Worm (Caenorhabditis elegans) whole organism, L4/young adult: ENCODE results near the gene W02D7.12.

Experiments
- W03F9.2 ChIP-seq: fragments of 150-350 bp; optimal IDR thresholded peaks from 2 replicates; lab custom pipeline; 2014; ENCODE audit warnings: missing biosample characterization, missing genetic modification characterization
- dao-5 ChIP-seq: sonication (generic microtip); optimal IDR thresholded peaks from 2 replicates; lab custom pipeline; 2016; ENCODE audit warnings: missing genotype, missing genetic modification characterization, moderate library complexity, missing compliant biosample characterization
- him-1 ChIP-seq: sonication (generic microtip); optimal IDR thresholded peaks from 2 replicates; lab custom pipeline; 2016; ENCODE audit warnings: missing genotype, missing genetic modification reagents, missing genetic modification characterization, missing compliant biosample characterization

DNA sequence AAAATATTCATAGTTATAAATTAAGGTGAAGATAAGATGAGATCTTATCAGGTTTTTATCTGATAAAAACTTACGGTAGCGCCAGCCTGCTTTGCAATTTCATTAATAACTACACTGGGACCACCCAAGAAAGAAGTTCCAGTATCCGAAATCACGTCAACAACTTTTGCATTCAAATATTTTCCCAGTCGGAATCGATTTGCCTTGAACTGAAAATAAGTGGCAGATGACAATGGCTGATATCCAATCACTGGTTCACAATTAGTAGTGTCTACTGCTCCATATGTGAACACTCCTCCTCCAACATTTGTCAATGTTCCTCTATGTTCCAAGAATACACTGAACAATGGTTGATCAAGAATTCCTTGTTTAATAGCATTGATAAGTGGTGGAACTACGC lies 45.1 kb upstream of the W02D7.12 start, which contains the start of gene F21F8.5:
- TF ChIP-seq him-1 (tag; lab: Kevin White, UChicago) (no peak), dao-5 (tag; lab: Kevin White, UChicago) (no peak), W03F9.2 (no peak)
